Fruit fly (Drosophila melanogaster): ENCODE results near the gene CG7029.

DNA sequence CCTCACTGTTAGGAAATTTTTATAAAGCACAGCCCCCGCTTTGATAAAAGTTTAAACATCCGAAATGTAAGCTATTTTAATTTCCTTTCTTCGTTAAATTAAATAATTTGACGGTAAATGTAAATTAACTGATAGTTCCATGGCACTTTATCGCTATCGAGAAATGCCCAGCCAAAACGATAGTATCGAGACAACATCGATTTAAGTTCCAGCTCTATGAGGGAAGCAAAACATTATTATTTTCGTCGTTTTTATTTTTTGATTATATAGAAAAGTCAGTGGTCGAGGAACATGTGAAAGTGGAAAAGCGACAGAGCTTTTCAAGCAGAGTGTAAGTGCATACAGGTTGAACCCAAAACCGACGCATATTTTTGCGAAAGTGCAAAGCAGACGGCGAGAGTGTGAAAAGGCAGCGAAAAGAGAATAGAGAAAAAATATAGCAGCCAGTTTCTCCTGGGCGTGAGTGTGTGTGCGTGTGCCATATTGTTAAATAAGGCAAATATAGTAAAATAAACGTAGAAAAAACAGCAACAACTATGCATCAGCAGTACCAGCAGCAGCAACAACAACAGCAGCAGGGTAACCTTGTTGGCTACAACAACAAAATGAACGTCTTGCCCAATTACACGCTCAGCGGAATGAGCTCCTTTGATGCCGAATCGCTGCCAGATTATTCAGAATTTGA is 23.8 kb upstream of the CG7029 start, which contains the start of gene CG45049:
- TF ChIP-seq Hr96 (GFP tag; optimal IDR thresholded peaks at IDR 0.05) (no peak), kay (GFP tag; ENCODE audit: borderline replicate concordance) (no peak), CG14711 (tag; optimal IDR thresholded peaks at IDR 0.05) (no peak), CG12768 (GFP tag; optimal IDR thresholded peaks at IDR 0.05) (no peak)
